Worm (Caenorhabditis elegans) whole organism, L1 larva: ENCODE data around the gene C08E8.5.

Experiments
- C16A3.4 ChIP-seq: fragments of 150-350 bp; optimal IDR thresholded peaks from 2 replicates; lab custom pipeline; 2014; ENCODE audit warnings: missing biosample characterization, missing genetic modification characterization
- Y116A8C.19 ChIP-seq: sonication (generic microtip); optimal IDR thresholded peaks from 2 replicates; lab custom pipeline; 2016; ENCODE audit warnings: missing compliant biosample characterization, missing genetic modification characterization, borderline replicate concordance
- ceh-82 ChIP-seq, 3 experiments: fragments of 150-350 bp in 1 of 3; sonication (generic microtip) in 2 of 3; optimal IDR thresholded peaks; 2 replicates each; lab custom pipeline; 2014 to 2017; ENCODE audit warnings: missing biosample characterization in 3 of 3, missing genetic modification characterization in 3 of 3
- ceh-88 ChIP-seq: fragments of 200-800 bp; sonication (Bioruptor generic); IDR thresholded peaks from 2 replicates; pipeline ENCODE4 v1.3.6; 2022; ENCODE audit warnings: missing genetic modification characterization, missing compliant biosample characterization
- efl-1 ChIP-seq, 4 experiments: fragments of 150-350 bp; optimal IDR thresholded peaks in 3 of 4; peaks in 1 of 4; 1 replicate in 1 of 4; 2 replicates in 3 of 4; lab custom pipeline; 2014; ENCODE audit warnings: missing biosample characterization in 2 of 4, missing genetic modification characterization in 2 of 4, missing genetic modification reagents in 2 of 4
- efl-3 ChIP-seq: fragments of 200-800 bp; sonication (Bioruptor generic); optimal IDR thresholded peaks from 2 replicates; lab custom pipeline; 2018; ENCODE audit warnings: mild to moderate bottlenecking, missing genetic modification characterization, missing compliant biosample characterization
- elt-2 ChIP-seq: sonication (generic microtip); optimal IDR thresholded peaks from 2 replicates; lab custom pipeline; 2016; ENCODE audit warnings: missing genetic modification characterization, mild to moderate bottlenecking, inconsistent platforms, missing compliant biosample characterization, missing genetic modification reagents
- fkh-4 ChIP-seq: sonication (generic microtip); optimal IDR thresholded peaks from 2 replicates; lab custom pipeline; 2016; ENCODE audit warnings: missing compliant biosample characterization, missing genetic modification characterization, borderline replicate concordance
- fkh-8 ChIP-seq: sonication (generic microtip); optimal IDR thresholded peaks from 2 replicates; lab custom pipeline; 2016; ENCODE audit warnings: mild to moderate bottlenecking, missing genetic modification characterization, missing compliant biosample characterization
- hlh-17 ChIP-seq: fragments of 200-800 bp; sonication (Bioruptor generic); optimal IDR thresholded peaks from 2 replicates; lab custom pipeline; 2018; ENCODE audit warnings: missing genetic modification characterization, mild to moderate bottlenecking, missing compliant biosample characterization, moderate library complexity, borderline replicate concordance
- hlh-4 ChIP-seq: sonication (generic microtip); optimal IDR thresholded peaks from 2 replicates; lab custom pipeline; 2016; ENCODE audit warnings: mild to moderate bottlenecking, missing genetic modification characterization, missing compliant biosample characterization
- jun-1 ChIP-seq: fragments of 150-350 bp; optimal IDR thresholded peaks from 2 replicates; lab custom pipeline; 2014; ENCODE audit warnings: missing biosample characterization, missing genetic modification reagents, missing genetic modification characterization
- lin-13 ChIP-seq: fragments of 150-350 bp; optimal IDR thresholded peaks from 2 replicates; lab custom pipeline; 2014; ENCODE audit warnings: missing biosample characterization, missing genetic modification reagents, missing genetic modification characterization
- lin-35 ChIP-seq, 2 experiments: fragments of 150-350 bp; optimal IDR thresholded peaks; 2 replicates each; lab custom pipeline; 2014; ENCODE audit warnings: missing biosample characterization in 2 of 2, missing genetic modification characterization in 2 of 2, missing genetic modification reagents in 2 of 2
- lin-39 ChIP-seq: fragments of 150-350 bp; optimal IDR thresholded peaks from 2 replicates; lab custom pipeline; 2014; ENCODE audit warnings: missing biosample characterization, missing genetic modification reagents, missing genetic modification characterization
- mab-9 ChIP-seq: fragments of 200-800 bp; sonication (Bioruptor generic); IDR thresholded peaks from 2 replicates; pipeline ENCODE4 v1.3.6; 2022; ENCODE audit warnings: missing genetic modification reagents, missing genetic modification characterization, missing compliant biosample characterization
- mdl-1 ChIP-seq, 2 experiments: fragments of 150-350 bp; optimal IDR thresholded peaks; 2 replicates each; lab custom pipeline; 2014 to 2017; ENCODE audit warnings: missing biosample characterization in 2 of 2, missing genetic modification characterization in 2 of 2, inconsistent platforms in 1 of 2
- mef-2 ChIP-seq: fragments of 150-350 bp; optimal IDR thresholded peaks from 2 replicates; lab custom pipeline; 2014; ENCODE audit warnings: missing biosample characterization, missing genetic modification characterization
- nhr-20 ChIP-seq: sonication (generic microtip); optimal IDR thresholded peaks from 2 replicates; lab custom pipeline; 2016; ENCODE audit warnings: mild to moderate bottlenecking, missing genetic modification characterization, missing compliant biosample characterization
- nhr-237 ChIP-seq: fragments of 150-350 bp; optimal IDR thresholded peaks from 2 replicates; lab custom pipeline; 2014; ENCODE audit warnings: missing biosample characterization, missing genetic modification characterization
- nhr-28 ChIP-seq: fragments of 150-350 bp; optimal IDR thresholded peaks from 2 replicates; lab custom pipeline; 2014; ENCODE audit warnings: missing biosample characterization, missing genetic modification characterization
- nhr-76 ChIP-seq: sonication (generic microtip); optimal IDR thresholded peaks from 2 replicates; lab custom pipeline; 2017; ENCODE audit warnings: missing biosample characterization, missing genetic modification characterization
- nhr-77 ChIP-seq: fragments of 150-350 bp; optimal IDR thresholded peaks from 2 replicates; lab custom pipeline; 2014; ENCODE audit warnings: missing biosample characterization, missing genetic modification characterization
- pag-3 ChIP-seq: sonication (generic microtip); optimal IDR thresholded peaks from 2 replicates; lab custom pipeline; 2017; ENCODE audit warnings: missing genetic modification characterization, mild to moderate bottlenecking, missing compliant biosample characterization, antibody characterized with exemption, borderline replicate concordance; ENCODE audit not compliant: insufficient read depth
- pqm-1 ChIP-seq: sonication (generic microtip); optimal IDR thresholded peaks from 3 replicates; lab custom pipeline; 2017; ENCODE audit warnings: missing biosample characterization, missing genetic modification characterization
- skn-1 ChIP-seq: fragments of 150-350 bp; optimal IDR thresholded peaks from 2 replicates; lab custom pipeline; 2014; ENCODE audit warnings: missing biosample characterization, missing genetic modification characterization
- sox-4 ChIP-seq: sonication (generic microtip); optimal IDR thresholded peaks from 2 replicates; lab custom pipeline; 2016; ENCODE audit warnings: missing genetic modification characterization, missing compliant biosample characterization
- sup-37 ChIP-seq: fragments of 200-800 bp; sonication (Bioruptor generic); optimal IDR thresholded peaks from 2 replicates; lab custom pipeline; 2018; ENCODE audit warnings: mild to moderate bottlenecking, missing genetic modification characterization, missing compliant biosample characterization
- tbx-2 ChIP-seq: sonication (generic microtip); optimal IDR thresholded peaks from 2 replicates; lab custom pipeline; 2016; ENCODE audit warnings: missing genetic modification characterization, missing compliant biosample characterization
- tlp-1 ChIP-seq: fragments of 150-350 bp; optimal IDR thresholded peaks from 2 replicates; lab custom pipeline; 2014; ENCODE audit warnings: missing biosample characterization, missing genetic modification characterization
- unc-86 ChIP-seq: sonication (generic microtip); optimal IDR thresholded peaks from 2 replicates; lab custom pipeline; 2016; ENCODE audit warnings: missing genetic modification characterization, missing compliant biosample characterization
- unc-98 ChIP-seq: fragments of 200-800 bp; sonication (Bioruptor generic); IDR thresholded peaks from 2 replicates; pipeline ENCODE4 v1.3.6; 2022; ENCODE audit warnings: missing genetic modification characterization, missing compliant biosample characterization
- xbp-1 ChIP-seq: sonication (generic microtip); optimal IDR thresholded peaks from 2 replicates; lab custom pipeline; 2016; ENCODE audit warnings: missing genetic modification characterization, missing compliant biosample characterization

Gene C08E8.5

DNA sequence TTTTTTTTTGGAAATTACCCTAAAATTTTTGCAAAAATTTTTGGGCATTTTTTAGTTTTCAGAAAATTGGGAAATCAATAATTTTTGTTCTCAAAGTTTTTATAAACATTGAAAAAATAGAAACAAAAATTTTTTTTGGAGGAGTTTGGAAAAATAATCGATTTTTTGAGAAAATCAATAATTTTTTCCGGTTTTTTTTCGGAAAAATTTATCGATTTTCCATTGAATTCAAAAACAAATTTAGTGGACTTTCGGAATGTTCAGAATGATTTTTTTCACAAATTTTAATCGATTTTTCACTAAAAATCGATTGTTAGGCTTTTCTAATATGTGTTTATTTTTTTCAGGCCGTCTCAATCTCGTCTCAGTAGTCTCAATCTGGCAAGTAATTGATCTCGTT, 22.1 kb downstream of the C08E8.5 start:
- TF ChIP-seq lin-39 (tag; lab: Kevin White, UChicago) (no peak), nhr-237 (tag; lab: Kevin White, UChicago) (no peak), hlh-4 (tag; lab: Kevin White, UChicago) (no peak), fkh-8 (no peak), pqm-1 (tag; lab: Kevin White, UChicago) (no peak), mef-2 (tag; lab: Kevin White, UChicago) (no peak), jun-1 (tag; lab: Kevin White, UChicago) (no peak), unc-86 (tag; lab: Kevin White, UChicago) (no peak), hlh-17 (GFP tag; lab: Kevin White, UChicago) (no peak), tlp-1 (tag; lab: Kevin White, UChicago) (no peak), pag-3 (tag; lab: Kevin White, UChicago) (no peak), sup-37 (no peak), efl-1 (optimal IDR thresholded peaks at IDR 0.05; lab: Kevin White, UChicago) (no peak), efl-1 (GFP tag; optimal IDR thresholded peaks at IDR 0.05 in 1 of 2; lab: Kevin White, UChicago) (no peak), efl-3 (GFP tag; lab: Kevin White, UChicago) (no peak), nhr-28 (tag; lab: Kevin White, UChicago) (no peak), sox-4 (tag; lab: Kevin White, UChicago) (no peak)

DNA sequence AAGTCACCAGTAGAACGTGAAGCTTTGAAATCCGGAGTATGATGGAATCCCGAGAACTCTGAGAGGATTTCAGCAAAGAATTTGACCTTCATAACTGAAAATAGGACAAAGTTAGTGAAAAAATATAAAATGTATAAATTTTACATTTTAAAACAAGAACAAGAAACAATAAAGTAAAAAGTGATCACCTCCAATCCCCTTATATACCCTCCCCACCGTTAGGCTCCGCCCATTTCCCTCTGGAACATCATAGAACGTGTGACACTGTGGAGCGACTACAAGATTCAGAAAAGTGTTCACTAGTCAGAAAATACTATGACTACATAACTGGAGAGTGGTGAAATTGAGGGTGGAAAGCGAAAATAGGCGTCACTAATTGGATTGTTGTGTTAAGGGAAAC, 28.7 kb downstream of the C08E8.5 start, which contains the start of gene B0462.4:
TSS of gene B0462.4 (minus strand) at position 101 of the 400 bp plus-strand sequence.
- TF ChIP-seq ceh-82 (tag; optimal IDR thresholded peaks at IDR 0.05; lab: Kevin White, UChicago) (no peak), efl-1 (optimal IDR thresholded peaks at IDR 0.05; lab: Kevin White, UChicago) (no peak), efl-1 (GFP tag; optimal IDR thresholded peaks at IDR 0.05 in 1 of 2; lab: Kevin White, UChicago) (peak in 1 of 2 experiments; percentile 38), Y116A8C.19 (tag; lab: Kevin White, UChicago) (no peak)

DNA sequence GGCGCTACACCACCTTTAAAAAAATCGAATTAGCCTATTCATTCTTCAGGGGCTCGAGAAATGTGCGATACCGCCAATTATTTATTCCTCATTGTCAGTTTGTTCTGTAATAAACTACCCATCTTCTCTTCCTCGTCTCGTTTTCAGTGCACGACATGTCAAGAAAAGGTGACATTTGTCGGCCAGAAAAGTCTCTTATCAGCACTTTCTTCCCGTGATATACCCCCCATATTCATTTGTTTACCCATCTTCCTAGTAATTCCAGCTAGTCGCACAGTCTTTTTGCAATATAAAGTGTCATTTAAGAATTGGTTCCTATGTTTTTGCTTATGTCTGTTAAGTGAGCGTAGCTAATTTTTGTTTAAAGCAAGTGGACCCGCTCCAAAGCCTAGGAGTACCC, 35.3 kb downstream of the C08E8.5 start:
- peak in 1 of 2 experiments; percentile 22 for TF ChIP-seq lin-35 (GFP tag; optimal IDR thresholded peaks at IDR 0.05; lab: Kevin White, UChicago)
- TF ChIP-seq mdl-1 (tag; optimal IDR thresholded peaks at IDR 0.05; lab: Kevin White, UChicago): no peak
- no peak for TF ChIP-seq Y116A8C.19 (tag; lab: Kevin White, UChicago)
- TF ChIP-seq pag-3 (tag; lab: Kevin White, UChicago): no peak
- no peak for TF ChIP-seq mef-2 (tag; lab: Kevin White, UChicago)
- TF ChIP-seq xbp-1 (tag; lab: Kevin White, UChicago): no peak
- TF ChIP-seq efl-1 (optimal IDR thresholded peaks at IDR 0.05; lab: Kevin White, UChicago): no peak
- TF ChIP-seq efl-1 (GFP tag; optimal IDR thresholded peaks at IDR 0.05 in 1 of 2; lab: Kevin White, UChicago): peak in 1 of 2 experiments; percentile 60
- peak; percentile 80 for TF ChIP-seq elt-2 (tag; lab: Kevin White, UChicago)
- TF ChIP-seq pqm-1 (tag; lab: Kevin White, UChicago): peak; percentile 39

DNA sequence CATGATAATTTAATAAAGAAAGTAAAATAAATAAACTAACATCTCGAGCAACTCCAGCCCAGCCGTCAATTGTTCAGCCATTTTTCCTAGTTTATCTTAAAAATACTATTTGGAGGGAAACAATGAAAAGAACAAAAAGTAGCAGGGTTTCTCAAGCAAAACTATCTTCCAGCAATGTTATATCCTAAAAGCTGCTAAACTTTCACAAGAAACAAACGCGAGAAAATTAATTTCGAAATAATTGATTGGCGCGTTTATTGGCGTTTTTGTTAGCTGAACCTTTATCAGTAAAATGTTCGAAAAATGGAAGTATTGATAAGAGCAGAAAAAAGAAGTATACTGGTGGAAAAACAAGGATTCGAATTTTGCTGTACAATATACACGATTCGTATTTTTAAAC, 36.6 kb downstream of the C08E8.5 start, which contains the start of gene B0462.5:
TSS of gene B0462.5 (minus strand) at position 101 of the 400 bp plus-strand sequence.
- no peak for TF ChIP-seq skn-1 (tag; lab: Kevin White, UChicago)
- TF ChIP-seq mdl-1 (tag; optimal IDR thresholded peaks at IDR 0.05; lab: Kevin White, UChicago): no peak
- no peak for TF ChIP-seq ceh-88 (GFP tag; lab: Robert Waterston, UW)
- TF ChIP-seq C16A3.4: no peak
- TF ChIP-seq lin-13 (GFP tag; lab: Kevin White, UChicago): no peak
- TF ChIP-seq tbx-2 (tag; lab: Kevin White, UChicago): no peak
- no peak for TF ChIP-seq nhr-76
- TF ChIP-seq nhr-20: no peak
- TF ChIP-seq nhr-77 (tag; lab: Kevin White, UChicago): no peak
- TF ChIP-seq unc-98 (GFP tag; lab: Robert Waterston, UW): no peak
- no peak for TF ChIP-seq fkh-4
- TF ChIP-seq nhr-237 (tag; lab: Kevin White, UChicago): no peak
- TF ChIP-seq, all 84 proteins: peak for 0

DNA sequence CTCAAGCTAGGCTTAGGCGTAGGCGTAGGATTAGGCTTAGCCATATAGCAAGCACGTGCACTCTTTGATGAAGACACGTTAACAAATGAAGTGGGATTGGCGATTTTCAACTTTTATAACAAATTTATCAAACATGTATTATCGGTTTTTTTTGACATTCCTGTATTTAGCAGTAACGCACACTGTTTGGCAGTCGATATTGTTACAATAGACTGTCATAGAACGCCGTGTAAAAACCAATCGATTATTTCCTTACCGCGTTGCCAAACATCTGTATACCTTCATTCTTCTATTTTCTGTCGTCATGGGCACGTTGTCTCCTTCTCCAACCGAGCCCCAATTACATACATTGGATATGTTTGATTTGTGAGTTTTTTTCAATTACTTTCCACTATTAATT, 41.5 kb downstream of the C08E8.5 start, which contains the start of gene fbxb-119:
TSS of gene fbxb-119 (plus strand) at position 301 of the 400 bp plus-strand sequence.
- no peak for TF ChIP-seq mab-9 (GFP tag; lab: Robert Waterston, UW)
